Fruit fly (Drosophila melanogaster): ENCODE results near the gene CG13901.

CG13901 gene

dm6 chr3L:857063-858015 lies 19.7 kb upstream of the CG13901 start, which contains the start of gene dpr20 (continued):
- TF ChIP-seq Ssrp (tag; optimal IDR thresholded peaks at IDR 0.05) (peak; percentile 61), Mad (GFP tag; optimal IDR thresholded peaks at IDR 0.05) (no peak), fd3F (GFP tag; optimal IDR thresholded peaks at IDR 0.05) (peak; percentile 73), Pdp1 (GFP tag; optimal IDR thresholded peaks at IDR 0.05) (peak; percentile 68 to 77), Ravus (GFP tag; IDR thresholded peaks at IDR 0.05) (no peak; the same call in 1 of the 2 replicates), Fer1 (GFP tag; optimal IDR thresholded peaks at IDR 0.05) (peak; percentile 82), Ptx1 (GFP tag; IDR thresholded peaks at IDR 0.05) (peak; percentile 92), Kr (GFP tag; optimal IDR thresholded peaks at IDR 0.05) (no peak), ewg (GFP tag; optimal IDR thresholded peaks at IDR 0.05) (peak; percentile 55), CG8944 (GFP tag; optimal IDR thresholded peaks at IDR 0.05) (peak; percentile 56), CG3065 (GFP tag; optimal IDR thresholded peaks at IDR 0.05) (no peak), Rfx (GFP tag; IDR thresholded peaks at IDR 0.05) (peak; percentile 95), CG6813 (GFP tag; optimal IDR thresholded peaks at IDR 0.05) (peak; percentile 46), shn (GFP tag; optimal IDR thresholded peaks at IDR 0.05) (peak; percentile 68), NC2β (GFP tag; optimal IDR thresholded peaks at IDR 0.05) (peak; percentile 53), YL-1 (GFP tag; optimal IDR thresholded peaks at IDR 0.05) (no peak), sisA (GFP tag; IDR thresholded peaks at IDR 0.05) (peak; percentile 85), CG42726 (GFP tag; IDR thresholded peaks at IDR 0.05; ENCODE audit: partially characterized antibody) (no peak), zen2 (GFP tag; IDR thresholded peaks at IDR 0.05; ENCODE audit: partially characterized antibody) (no peak), ems (GFP tag; optimal IDR thresholded peaks at IDR 0.05) (peak; percentile 69), CG3281 (GFP tag; optimal IDR thresholded peaks at IDR 0.05) (peak; percentile 81), zfh2 (GFP tag; optimal IDR thresholded peaks at IDR 0.05) (peak; percentile 71), pfk (GFP tag; optimal IDR thresholded peaks at IDR 0.05) (no peak), CG2129 (GFP tag; IDR thresholded peaks at IDR 0.05; ENCODE audit: partially characterized antibody) (no peak), CG33213 (GFP tag; optimal IDR thresholded peaks at IDR 0.05) (peak; percentile 70), trh (GFP tag; optimal IDR thresholded peaks at IDR 0.05) (no peak), CG10321 (GFP tag; IDR thresholded peaks at IDR 0.05) (peak; percentile 59; the same call in 1 of the 2 replicates), CG12299 (tag; optimal IDR thresholded peaks at IDR 0.05) (peak; percentile 46), phol (tag; optimal IDR thresholded peaks at IDR 0.05) (peak; percentile 39), nau (GFP tag; optimal IDR thresholded peaks at IDR 0.05) (no peak), CG6854 (GFP tag; optimal IDR thresholded peaks at IDR 0.05) (peak; percentile 44), CG1529 (GFP tag; optimal IDR thresholded peaks at IDR 0.05) (no peak), Blimp-1 (GFP tag; optimal IDR thresholded peaks at IDR 0.05) (peak; percentile 38), Max (GFP tag; optimal IDR thresholded peaks at IDR 0.05) (peak; percentile 33), ac (GFP tag; optimal IDR thresholded peaks at IDR 0.05) (peak; percentile 7), E2f1 (GFP tag; IDR thresholded peaks at IDR 0.05) (peak; percentile 83), CG11723 (GFP tag; optimal IDR thresholded peaks at IDR 0.05) (peak; percentile 4), CG12744 (GFP tag; optimal IDR thresholded peaks at IDR 0.05) (peak; percentile 45), CG3407 (GFP tag; optimal IDR thresholded peaks at IDR 0.05) (peak; percentile 14), CG10654 (GFP tag; optimal IDR thresholded peaks at IDR 0.05) (peak; percentile 58), Side (GFP tag; optimal IDR thresholded peaks at IDR 0.05) (peak; percentile 76), fd64A (GFP tag; optimal IDR thresholded peaks at IDR 0.05) (no peak), ap (GFP tag; IDR thresholded peaks at IDR 0.05) (peak; percentile 76), hb (GFP tag; IDR thresholded peaks at IDR 0.05; ENCODE audit: partially characterized antibody) (no peak), Scr (GFP tag; IDR thresholded peaks at IDR 0.05; ENCODE audit: partially characterized antibody) (no peak), jing (GFP tag; optimal IDR thresholded peaks at IDR 0.05) (peak; percentile 26), vfl (GFP tag; optimal IDR thresholded peaks at IDR 0.05) (peak; percentile 63), wdn (GFP tag; IDR thresholded peaks at IDR 0.05) (peak; percentile 87)

Data from whole organism, embryonic.